Fruit fly (Drosophila melanogaster): ENCODE data around the gene CG9114.

dm6 chrX:15309918-15310317, 23.0 kb downstream of the CG9114 start:
- TF ChIP-seq OdsH (GFP tag; optimal IDR thresholded peaks at IDR 0.05), result no peak
- TF ChIP-seq CG11294 (GFP tag; IDR thresholded peaks at IDR 0.05), result no peak
- no peak for TF ChIP-seq Smox (GFP tag; optimal IDR thresholded peaks at IDR 0.05)
- no peak for TF ChIP-seq Hr39 (GFP tag; optimal IDR thresholded peaks at IDR 0.05)
- TF ChIP-seq CG16779 (tag; optimal IDR thresholded peaks at IDR 0.05), result no peak
- TF ChIP-seq CG31627 (GFP tag; optimal IDR thresholded peaks at IDR 0.05), result no peak
- no peak for TF ChIP-seq Hr4 (GFP tag; optimal IDR thresholded peaks at IDR 0.05)
- no peak for TF ChIP-seq CG11902 (GFP tag; optimal IDR thresholded peaks at IDR 0.05)
- TF ChIP-seq CG10669 (GFP tag; optimal IDR thresholded peaks at IDR 0.05), result no peak

All from whole organism, prepupa.